Fruit fly (Drosophila melanogaster): Measurements from ENCODE around the gene ND-51.

ND-51 gene

dm6 chr2L:6037830-6038229 lies 24.7 kb downstream of the ND-51 start, which contains the start of the genes CG9117 and CG31643 (continued):
- TF ChIP-seq ro (GFP tag; IDR thresholded peaks at IDR 0.05): no peak
- TF ChIP-seq pfk (GFP tag; optimal IDR thresholded peaks at IDR 0.05): no peak
- no peak for TF ChIP-seq D19A (tag; optimal IDR thresholded peaks at IDR 0.05)
- TF ChIP-seq fu2 (GFP tag; optimal IDR thresholded peaks at IDR 0.05): peak; percentile 59
- TF ChIP-seq CG9876 (GFP tag; optimal IDR thresholded peaks at IDR 0.05): no peak
- no peak for TF ChIP-seq Dref (GFP tag; IDR thresholded peaks at IDR 0.05)
- TF ChIP-seq gfzf (GFP tag; optimal IDR thresholded peaks at IDR 0.05): peak; percentile 16
- TF ChIP-seq Dp (GFP tag; optimal IDR thresholded peaks at IDR 0.05): no peak
- peak; percentile 85 for TF ChIP-seq CG2120 (GFP tag; optimal IDR thresholded peaks at IDR 0.05)
- TF ChIP-seq CG6272 (GFP tag; IDR thresholded peaks at IDR 0.05): no peak
- TF ChIP-seq CG1792 (GFP tag; optimal IDR thresholded peaks at IDR 0.05): no peak
- no peak for TF ChIP-seq jigr1 (GFP tag; IDR thresholded peaks at IDR 0.05)
- peak; percentile 20 for TF ChIP-seq CG10209 (GFP tag; optimal IDR thresholded peaks at IDR 0.05)
- TF ChIP-seq schlank (tag; optimal IDR thresholded peaks at IDR 0.05): no peak
- TF ChIP-seq CG13424 (tag; optimal IDR thresholded peaks at IDR 0.05): peak; percentile 69
- TF ChIP-seq CG5953 (GFP tag; IDR thresholded peaks at IDR 0.05): no peak
- TF ChIP-seq bsh (GFP tag; optimal IDR thresholded peaks at IDR 0.05): peak in 1 of 2 experiments; percentile 53
- TF ChIP-seq CG12942 (GFP tag; optimal IDR thresholded peaks at IDR 0.05): peak; percentile 57
- TF ChIP-seq CG1024 (GFP tag; IDR thresholded peaks at IDR 0.05): no peak
- peak; percentile 25; the same call in 1 of the 2 replicates for TF ChIP-seq lmd (GFP tag; IDR thresholded peaks at IDR 0.05)
- no peak for TF ChIP-seq Optix (GFP tag; IDR thresholded peaks at IDR 0.05)
- peak; percentile 41 for TF ChIP-seq CG10654 (GFP tag; optimal IDR thresholded peaks at IDR 0.05)
- no peak for TF ChIP-seq hkb (optimal IDR thresholded peaks at IDR 0.05)
- peak; percentile 45; the same call in 1 of the 2 replicates for TF ChIP-seq hkb (GFP tag; IDR thresholded peaks at IDR 0.05)
- TF ChIP-seq bigmax (GFP tag; optimal IDR thresholded peaks at IDR 0.05): no peak
- TF ChIP-seq zen2 (GFP tag; IDR thresholded peaks at IDR 0.05; ENCODE audit: partially characterized antibody): no peak
- peak; percentile 61 for TF ChIP-seq Max (GFP tag; optimal IDR thresholded peaks at IDR 0.05)
- TF ChIP-seq CG12391 (tag; optimal IDR thresholded peaks at IDR 0.05): peak; percentile 76
- TF ChIP-seq cg (GFP tag; optimal IDR thresholded peaks at IDR 0.05): no peak
- TF ChIP-seq insv (GFP tag; optimal IDR thresholded peaks at IDR 0.05): no peak
- TF ChIP-seq luna (GFP tag; optimal IDR thresholded peaks at IDR 0.05): no peak
- no peak for TF ChIP-seq prd (optimal IDR thresholded peaks at IDR 0.05)
- TF ChIP-seq prd (GFP tag; IDR thresholded peaks at IDR 0.05): peak; percentile 54; the same call in 1 of the 3 replicates
- peak; percentile 30 for TF ChIP-seq CG1233 (GFP tag; optimal IDR thresholded peaks at IDR 0.05)
- TF ChIP-seq CG1603 (tag; optimal IDR thresholded peaks at IDR 0.05): peak; percentile 69
- TF ChIP-seq chm (GFP tag; IDR thresholded peaks at IDR 0.05): no peak
- TF ChIP-seq CG2889 (GFP tag; IDR thresholded peaks at IDR 0.05): no peak
- TF ChIP-seq cas (GFP tag; IDR thresholded peaks at IDR 0.05): no peak
- no peak for TF ChIP-seq Oaz (GFP tag; IDR thresholded peaks at IDR 0.05)
- peak; percentile 4 for TF ChIP-seq Ssrp (tag; optimal IDR thresholded peaks at IDR 0.05)
- no peak for TF ChIP-seq CG11398 (GFP tag; optimal IDR thresholded peaks at IDR 0.05)
- no peak for TF ChIP-seq CG11247 (GFP tag; IDR thresholded peaks at IDR 0.05)
- TF ChIP-seq CG8359 (GFP tag; optimal IDR thresholded peaks at IDR 0.05; ENCODE audit: borderline replicate concordance): no peak
- no peak for TF ChIP-seq gce (GFP tag; IDR thresholded peaks at IDR 0.05)
- TF ChIP-seq zf30C (GFP tag; optimal IDR thresholded peaks at IDR 0.05): no peak
- no peak for TF ChIP-seq CG11696 (GFP tag; IDR thresholded peaks at IDR 0.05)
- TF ChIP-seq pros (GFP tag; optimal IDR thresholded peaks at IDR 0.05): no peak
- TF ChIP-seq Spps (tag; optimal IDR thresholded peaks at IDR 0.05): no peak
- TF ChIP-seq CG3838 (GFP tag; optimal IDR thresholded peaks at IDR 0.05): no peak
- no peak for TF ChIP-seq BtbVII (GFP tag; optimal IDR thresholded peaks at IDR 0.05)
- no peak for TF ChIP-seq ap (GFP tag; IDR thresholded peaks at IDR 0.05)
- no peak for TF ChIP-seq CG30431 (GFP tag; optimal IDR thresholded peaks at IDR 0.05)
- TF ChIP-seq CG15601 (tag; optimal IDR thresholded peaks at IDR 0.05): peak; percentile 69
